Fruit fly (Drosophila melanogaster): ENCODE data around the gene Ski6.

- TF ChIP-seq Jra (GFP tag; optimal IDR thresholded peaks at IDR 0.05) (no peak), Abd-B (GFP tag; optimal IDR thresholded peaks at IDR 0.05) (no peak), jim (GFP tag; optimal IDR thresholded peaks at IDR 0.05) (no peak), h (GFP tag; optimal IDR thresholded peaks at IDR 0.05) (no peak), pan (optimal IDR thresholded peaks at IDR 0.05) (no peak), CG32264 (GFP tag; optimal IDR thresholded peaks at IDR 0.05) (no peak), lola (GFP tag; optimal IDR thresholded peaks at IDR 0.05) (no peak), sv (GFP tag; optimal IDR thresholded peaks at IDR 0.05) (no peak), psq (GFP tag; optimal IDR thresholded peaks at IDR 0.05) (no peak)
These were observed 7.2 kb downstream of the Ski6 start, which contains the start of gene kek4 for dm6 chr2L:13215010-13215409.

Data from whole organism, wandering third instar larva.